Worm (Caenorhabditis elegans) whole organism, L2 larva: Measurements from ENCODE around the gene nhr-94.

Experiments used
- C34F6.9 ChIP-seq: fragments of 150-350 bp; optimal IDR thresholded peaks from 2 replicates; lab custom pipeline; 2014; ENCODE audit warnings: missing biosample characterization, missing genetic modification characterization
- F13H6.1 ChIP-seq: sonication (generic microtip); optimal IDR thresholded peaks from 2 replicates; lab custom pipeline; 2016; ENCODE audit warnings: missing genetic modification characterization, missing compliant biosample characterization
- Y55F3AM.14 ChIP-seq: fragments of 200-800 bp; sonication (Bioruptor generic); optimal IDR thresholded peaks from 2 replicates; lab custom pipeline; 2018; ENCODE audit warnings: mild to moderate bottlenecking, missing genetic modification characterization, missing compliant biosample characterization
- ZK546.5 ChIP-seq: sonication (generic microtip); optimal IDR thresholded peaks from 2 replicates; lab custom pipeline; 2017; ENCODE audit warnings: missing biosample characterization, missing genetic modification characterization
- alr-1 ChIP-seq: fragments of 150-350 bp; optimal IDR thresholded peaks from 2 replicates; lab custom pipeline; 2014; ENCODE audit warnings: missing biosample characterization, missing genetic modification characterization
- ama-1 ChIP-seq: fragments of 150-350 bp; optimal IDR thresholded peaks from 2 replicates; lab custom pipeline; 2018; ENCODE audit warnings: inconsistent platforms
- blmp-1 ChIP-seq: sonication (generic microtip); optimal IDR thresholded peaks from 2 replicates; lab custom pipeline; 2017; ENCODE audit warnings: missing genetic modification characterization, mild to moderate bottlenecking, missing compliant biosample characterization, antibody characterized with exemption, moderate library complexity; ENCODE audit not compliant: insufficient read depth
- ceh-16 ChIP-seq: fragments of 150-350 bp; optimal IDR thresholded peaks from 2 replicates; lab custom pipeline; 2014; ENCODE audit warnings: missing biosample characterization, missing genetic modification characterization
- ceh-82 ChIP-seq: fragments of 150-350 bp; optimal IDR thresholded peaks from 2 replicates; lab custom pipeline; 2014; ENCODE audit warnings: missing biosample characterization, missing genetic modification characterization
- crh-2 ChIP-seq: sonication (generic microtip); optimal IDR thresholded peaks from 2 replicates; lab custom pipeline; 2017; ENCODE audit warnings: missing biosample characterization, missing genetic modification characterization
- dmd-4 ChIP-seq: sonication (generic microtip); optimal IDR thresholded peaks from 2 replicates; lab custom pipeline; 2017; ENCODE audit warnings: missing biosample characterization, missing genetic modification characterization
- egl-27 ChIP-seq: sonication (generic microtip); optimal IDR thresholded peaks from 3 replicates; lab custom pipeline; 2017; ENCODE audit warnings: missing biosample characterization, missing genetic modification reagents, missing genetic modification characterization
- elt-1 ChIP-seq: fragments of 150-350 bp; optimal IDR thresholded peaks from 2 replicates; lab custom pipeline; 2014; ENCODE audit warnings: missing biosample characterization, missing genetic modification characterization
- elt-3 ChIP-seq: sonication (generic microtip); optimal IDR thresholded peaks from 2 replicates; lab custom pipeline; 2017; ENCODE audit warnings: missing biosample characterization, missing genetic modification characterization
- fos-1 ChIP-seq: fragments of 150-350 bp; optimal IDR thresholded peaks from 2 replicates; lab custom pipeline; 2014; ENCODE audit warnings: missing biosample characterization, missing genetic modification characterization
- gmeb-1 ChIP-seq: fragments of 150-350 bp; optimal IDR thresholded peaks from 2 replicates; lab custom pipeline; 2014; ENCODE audit warnings: missing biosample characterization, missing genetic modification characterization
- lin-11 ChIP-seq: fragments of 150-350 bp; sonication (generic microtip); optimal IDR thresholded peaks from 2 replicates; lab custom pipeline; 2014; ENCODE audit warnings: missing biosample characterization, missing genetic modification characterization, inconsistent platforms, mixed read lengths
- lin-13 ChIP-seq: fragments of 150-350 bp; optimal IDR thresholded peaks from 2 replicates; lab custom pipeline; 2014; ENCODE audit warnings: missing biosample characterization, missing genetic modification reagents, missing genetic modification characterization
- lin-39 ChIP-seq: fragments of 150-350 bp; optimal IDR thresholded peaks from 2 replicates; lab custom pipeline; 2014; ENCODE audit warnings: missing biosample characterization, missing genetic modification reagents, missing genetic modification characterization
- lsy-2 ChIP-seq, 2 experiments: fragments of 150-350 bp in 1 of 2; sonication (generic microtip) in 1 of 2; optimal IDR thresholded peaks; 2 replicates each; lab custom pipeline; 2014 to 2017; ENCODE audit warnings: missing biosample characterization in 2 of 2, missing genetic modification characterization in 2 of 2
- mab-5 ChIP-seq: fragments of 150-350 bp; optimal IDR thresholded peaks from 2 replicates; lab custom pipeline; 2014; ENCODE audit warnings: missing biosample characterization, missing genetic modification characterization
- mbf-1 ChIP-seq: sonication (generic microtip); optimal IDR thresholded peaks from 2 replicates; lab custom pipeline; 2017; ENCODE audit warnings: missing biosample characterization, missing genetic modification characterization
- mdl-1 ChIP-seq, 2 experiments: fragments of 150-350 bp in 1 of 2; sonication (generic microtip) in 1 of 2; optimal IDR thresholded peaks; 2 replicates each; lab custom pipeline; 2017; ENCODE audit warnings: missing biosample characterization in 2 of 2, missing genetic modification characterization in 2 of 2
- nhr-10 ChIP-seq: sonication (generic microtip); optimal IDR thresholded peaks from 2 replicates; lab custom pipeline; 2017; ENCODE audit warnings: missing biosample characterization, missing genetic modification characterization
- nhr-12 ChIP-seq: fragments of 150-350 bp; optimal IDR thresholded peaks from 2 replicates; lab custom pipeline; 2014; ENCODE audit warnings: missing biosample characterization, missing genetic modification characterization
- nhr-129 ChIP-seq: fragments of 150-350 bp; optimal IDR thresholded peaks from 2 replicates; lab custom pipeline; 2014; ENCODE audit warnings: missing biosample characterization, missing genetic modification characterization
- nhr-21 ChIP-seq: fragments of 150-350 bp; optimal IDR thresholded peaks from 2 replicates; lab custom pipeline; 2014; ENCODE audit warnings: missing biosample characterization, missing genetic modification characterization
- nhr-23 ChIP-seq: fragments of 150-350 bp; optimal IDR thresholded peaks from 2 replicates; lab custom pipeline; 2014; ENCODE audit warnings: missing biosample characterization, missing genetic modification reagents, missing genetic modification characterization
- nhr-25 ChIP-seq: fragments of 150-350 bp; sonication (generic microtip); optimal IDR thresholded peaks from 3 replicates; lab custom pipeline; 2014; ENCODE audit warnings: missing biosample characterization, missing genetic modification characterization
- peb-1 ChIP-seq: fragments of 150-350 bp; optimal IDR thresholded peaks from 2 replicates; lab custom pipeline; 2014; ENCODE audit warnings: missing biosample characterization, missing genetic modification characterization
- sem-4 ChIP-seq: fragments of 150-350 bp; optimal IDR thresholded peaks from 2 replicates; lab custom pipeline; 2014; ENCODE audit warnings: missing biosample characterization, missing genetic modification reagents, missing genetic modification characterization
- skn-1 ChIP-seq: sonication (generic microtip); optimal IDR thresholded peaks from 2 replicates; lab custom pipeline; 2017; ENCODE audit warnings: missing biosample characterization, missing genetic modification characterization
- sma-3 ChIP-seq: sonication (generic microtip); optimal IDR thresholded peaks from 2 replicates; lab custom pipeline; 2016; ENCODE audit warnings: missing genetic modification reagents, missing genetic modification characterization, missing compliant biosample characterization
- sma-9 ChIP-seq, 2 experiments: fragments of 150-350 bp in 1 of 2; sonication (generic microtip) in 1 of 2; optimal IDR thresholded peaks; 2 replicates each; lab custom pipeline; 2014 to 2016; ENCODE audit warnings: missing genetic modification characterization in 2 of 2, mild to moderate bottlenecking in 1 of 2, missing biosample characterization in 1 of 2, missing compliant biosample characterization in 1 of 2, missing genetic modification reagents in 1 of 2, moderate library complexity in 1 of 2
- snpc-4 ChIP-seq: fragments of 150-350 bp; optimal IDR thresholded peaks from 2 replicates; lab custom pipeline; 2014; ENCODE audit warnings: missing biosample characterization, missing genetic modification characterization
- unc-55 ChIP-seq: fragments of 150-350 bp; sonication (generic microtip); optimal IDR thresholded peaks from 3 replicates; lab custom pipeline; 2014; ENCODE audit warnings: missing biosample characterization, missing genetic modification reagents, missing genetic modification characterization
- unc-62 ChIP-seq: fragments of 150-350 bp; optimal IDR thresholded peaks from 2 replicates; lab custom pipeline; 2014; ENCODE audit warnings: missing biosample characterization, missing genetic modification reagents, missing genetic modification characterization
- zag-1 ChIP-seq: fragments of 150-350 bp; optimal IDR thresholded peaks from 2 replicates; lab custom pipeline; 2014; ENCODE audit warnings: missing biosample characterization, missing genetic modification characterization
- ztf-1 ChIP-seq: fragments of 200-800 bp; sonication (Bioruptor generic); conservative IDR thresholded peaks from 2 replicates; pipeline ENCODE4 v1.3.6; 2022; ENCODE audit warnings: missing genetic modification characterization, missing compliant biosample characterization
- ztf-11 ChIP-seq: sonication (generic microtip); optimal IDR thresholded peaks from 2 replicates; lab custom pipeline; 2017; ENCODE audit warnings: missing biosample characterization, missing genetic modification characterization
- ztf-4 ChIP-seq: fragments of 150-350 bp; optimal IDR thresholded peaks from 2 replicates; lab custom pipeline; 2014; ENCODE audit warnings: missing biosample characterization, missing genetic modification characterization

nhr-94 gene

ce11 chrV:7686189-7686588, at the start of gene nhr-94, which contains the start of gene nhr-152:
nhr-94 (minus strand) TSS chrV:7686335.
nhr-152 (plus strand) TSS chrV:7686350.
- TF ChIP-seq sma-9 (GFP tag; optimal IDR thresholded peaks at IDR 0.05; lab: Kevin White, UChicago), result peak; percentile 82
- TF ChIP-seq sma-9 (tag; optimal IDR thresholded peaks at IDR 0.05; lab: Kevin White, UChicago), result no peak
- TF ChIP-seq fos-1 (tag; lab: Kevin White, UChicago), result peak; percentile 6
- TF ChIP-seq nhr-25 (tag; lab: Kevin White, UChicago), result peak; percentile 77
- TF ChIP-seq C34F6.9, result no peak
- TF ChIP-seq elt-1 (tag; lab: Kevin White, UChicago), result peak; percentile 11

- TF ChIP-seq sem-4 (tag; lab: Kevin White, UChicago) (no peak), ztf-4 (tag; lab: Kevin White, UChicago) (no peak), gmeb-1 (tag; lab: Kevin White, UChicago) (no peak), lin-13 (no peak)
These were observed 49.2 kb upstream of the nhr-94 start, which contains the start of gene srr-10 for ce11 chrV:7735319-7735718. srr-10 (plus strand) TSS chrV:7735619.

DNA sequence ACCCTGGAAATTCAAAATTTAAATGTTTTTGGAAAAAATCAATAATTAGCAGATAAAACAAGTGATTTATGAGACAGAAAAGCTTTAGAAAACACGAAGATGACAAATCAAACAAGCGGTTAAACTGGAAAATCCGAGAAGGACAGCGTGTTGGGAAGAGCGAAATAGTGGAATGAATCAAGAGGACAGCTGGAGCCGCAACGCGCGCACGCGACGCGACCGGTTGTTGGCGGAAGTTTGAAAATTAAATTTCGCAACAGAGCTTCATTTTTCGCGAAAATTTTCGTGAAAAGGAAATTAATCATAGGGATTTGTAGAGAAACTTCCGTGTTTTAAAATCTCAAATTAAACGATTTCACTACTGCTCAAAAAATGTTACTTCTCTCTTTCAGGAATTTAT, 48.8 kb upstream of the nhr-94 start, which contains the start of gene clic-1:
Gene clic-1, minus strand, starts transcription at position 3 of the 400 bp plus-strand sequence.
- TF ChIP-seq nhr-21 (tag; lab: Kevin White, UChicago) (peak; percentile 46), unc-55 (peak; percentile 80), C34F6.9 (peak; percentile 78), nhr-129 (tag; lab: Kevin White, UChicago) (peak; percentile 40), nhr-12 (tag; lab: Kevin White, UChicago) (no peak), sma-9 (GFP tag; optimal IDR thresholded peaks at IDR 0.05; lab: Kevin White, UChicago) (peak; percentile 41), sma-9 (tag; optimal IDR thresholded peaks at IDR 0.05; lab: Kevin White, UChicago) (no peak), lin-11 (tag; lab: Kevin White, UChicago) (peak; percentile 48), mab-5 (tag; lab: Kevin White, UChicago) (no peak), lsy-2 (tag; optimal IDR thresholded peaks at IDR 0.05; lab: Kevin White, UChicago) (peak; percentile 51 to 72), ztf-1 (no peak), snpc-4 (tag; lab: Kevin White, UChicago) (peak; percentile 53), crh-2 (tag; lab: Kevin White, UChicago) (peak; percentile 39), nhr-10 (tag; lab: Kevin White, UChicago) (no peak), gmeb-1 (tag; lab: Kevin White, UChicago) (peak; percentile 92), ama-1 (lab: Kevin White, UChicago) (peak; percentile 42), zag-1 (tag; lab: Kevin White, UChicago) (peak; percentile 4), nhr-23 (tag; lab: Kevin White, UChicago) (no peak), egl-27 (peak; percentile 7), F13H6.1 (tag; lab: Kevin White, UChicago) (peak; percentile 53), sma-3 (GFP tag; lab: Kevin White, UChicago) (peak; percentile 21), skn-1 (tag; lab: Kevin White, UChicago) (no peak), lin-13 (peak; percentile 58), elt-1 (tag; lab: Kevin White, UChicago) (no peak), mdl-1 (tag; optimal IDR thresholded peaks at IDR 0.05; lab: Kevin White, UChicago) (peak in 1 of 2 experiments; percentile 51), fos-1 (tag; lab: Kevin White, UChicago) (peak; percentile 42)

DNA sequence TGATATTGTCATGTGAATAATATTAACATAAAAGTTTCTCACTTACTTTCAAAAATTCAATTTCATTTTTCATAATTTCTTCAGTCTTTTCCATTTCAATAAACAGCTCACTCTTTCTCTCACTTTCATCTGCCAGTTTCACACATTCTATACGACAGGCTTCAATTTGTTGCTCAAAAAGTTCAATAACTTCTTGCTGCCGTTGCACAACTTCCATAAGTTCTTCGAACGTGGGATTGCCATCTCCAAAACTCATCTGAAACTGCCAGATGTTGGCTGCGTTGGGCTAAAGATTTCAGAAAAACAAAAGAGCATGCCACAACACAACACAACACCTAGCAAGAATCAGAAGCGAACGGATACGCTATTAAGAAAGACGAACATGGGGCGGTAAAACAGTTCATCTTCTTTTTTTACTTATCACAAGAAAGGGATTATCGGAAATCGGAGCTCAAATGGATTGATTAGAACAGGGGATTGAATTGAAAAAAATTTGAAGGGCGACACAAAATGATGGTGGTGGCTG, 47.2 kb upstream of the nhr-94 start:
- TF ChIP-seq alr-1 (tag; lab: Kevin White, UChicago) (no peak), ceh-16 (tag; lab: Kevin White, UChicago) (peak; percentile 4), nhr-25 (tag; lab: Kevin White, UChicago) (no peak), lin-13 (peak; percentile 20)

ce11 chrV:7730488-7730887, 44.4 kb upstream of the nhr-94 start:
- peak; percentile 42 for TF ChIP-seq sma-9 (GFP tag; optimal IDR thresholded peaks at IDR 0.05; lab: Kevin White, UChicago)
- no peak for TF ChIP-seq sma-9 (tag; optimal IDR thresholded peaks at IDR 0.05; lab: Kevin White, UChicago)
- TF ChIP-seq nhr-25 (tag; lab: Kevin White, UChicago), result peak; percentile 46
- TF ChIP-seq fos-1 (tag; lab: Kevin White, UChicago), result peak; percentile 63
- peak; percentile 19 for TF ChIP-seq sem-4 (tag; lab: Kevin White, UChicago)
- peak in 1 of 2 experiments; percentile 52 for TF ChIP-seq lsy-2 (tag; optimal IDR thresholded peaks at IDR 0.05; lab: Kevin White, UChicago)
- no peak for TF ChIP-seq nhr-10 (tag; lab: Kevin White, UChicago)
- no peak for TF ChIP-seq elt-1 (tag; lab: Kevin White, UChicago)
- no peak for TF ChIP-seq peb-1 (tag; lab: Kevin White, UChicago)
- TF ChIP-seq ZK546.5, result no peak
- TF ChIP-seq elt-3 (tag; lab: Kevin White, UChicago), result no peak
- TF ChIP-seq dmd-4 (tag; lab: Kevin White, UChicago), result no peak
- no peak for TF ChIP-seq blmp-1 (tag; lab: Kevin White, UChicago)
- TF ChIP-seq unc-62 (GFP tag; lab: Kevin White, UChicago), result no peak
- no peak for TF ChIP-seq lin-39 (tag; lab: Kevin White, UChicago)
- peak; percentile 49 for TF ChIP-seq nhr-21 (tag; lab: Kevin White, UChicago)
- peak; percentile 57 for TF ChIP-seq Y55F3AM.14 (GFP tag; lab: Kevin White, UChicago)
- TF ChIP-seq ceh-82 (tag; lab: Kevin White, UChicago), result no peak
- TF ChIP-seq crh-2 (tag; lab: Kevin White, UChicago), result peak; percentile 68
- TF ChIP-seq mbf-1 (tag; lab: Kevin White, UChicago), result no peak
- no peak for TF ChIP-seq skn-1 (tag; lab: Kevin White, UChicago)
- peak; percentile 44 for TF ChIP-seq lin-13
- TF ChIP-seq unc-55, result peak; percentile 24
- TF ChIP-seq ztf-11 (tag; lab: Kevin White, UChicago), result no peak
- peak; percentile 57 for TF ChIP-seq sma-3 (GFP tag; lab: Kevin White, UChicago)
- TF ChIP-seq alr-1 (tag; lab: Kevin White, UChicago), result no peak
- no peak for TF ChIP-seq snpc-4 (tag; lab: Kevin White, UChicago)
